Worm (Caenorhabditis elegans) whole organism, midembryonic: Measurements from ENCODE around the gene lgc-13.
A peak's percentile ranks its signal among the peaks of the same experiment; 100 is the strongest.

Experiments
- T22C8.4 ChIP-seq: fragments of 200-800 bp; sonication (Bioruptor generic); IDR thresholded peaks from 2 replicates; pipeline ENCODE4 v1.3.6; 2022; ENCODE audit warnings: missing genetic modification characterization, missing compliant biosample characterization
- cog-1 ChIP-seq: sonication (generic microtip); optimal IDR thresholded peaks from 2 replicates; lab custom pipeline; 2016; ENCODE audit warnings: missing genetic modification characterization, missing compliant biosample characterization
- flt-1 ChIP-seq: fragments of 200-800 bp; sonication (Bioruptor generic); IDR thresholded peaks from 2 replicates; pipeline ENCODE4 v1.3.6; 2022; ENCODE audit warnings: missing genetic modification characterization, missing compliant biosample characterization
- klf-2 ChIP-seq: fragments of 200-800 bp; sonication (Bioruptor generic); conservative IDR thresholded peaks from 2 replicates; pipeline ENCODE4 v1.3.6; 2022; ENCODE audit warnings: missing genetic modification reagents, missing genetic modification characterization, missing compliant biosample characterization
- med-1 ChIP-seq: sonication (generic microtip); optimal IDR thresholded peaks from 2 replicates; lab custom pipeline; 2017; ENCODE audit warnings: missing genetic modification characterization, mild to moderate bottlenecking, missing compliant biosample characterization, antibody characterized with exemption, missing genetic modification reagents; ENCODE audit not compliant: insufficient read depth
- ref-1 ChIP-seq: fragments of 200-800 bp; sonication (Bioruptor generic); conservative IDR thresholded peaks from 2 replicates; pipeline ENCODE4 v1.3.6; 2022; ENCODE audit warnings: missing genetic modification reagents, missing genetic modification characterization, missing compliant biosample characterization
- tab-1 ChIP-seq: fragments of 200-800 bp; sonication (Bioruptor generic); IDR thresholded peaks from 2 replicates; pipeline ENCODE4 v1.3.6; 2022; ENCODE audit warnings: missing genetic modification characterization, missing compliant biosample characterization
- ztf-23 ChIP-seq: fragments of 200-800 bp; sonication (Bioruptor generic); IDR thresholded peaks from 2 replicates; pipeline ENCODE4 v1.3.6; 2022; ENCODE audit warnings: missing genetic modification reagents, missing genetic modification characterization, missing compliant biosample characterization
- ztf-29 ChIP-seq: fragments of 200-800 bp; sonication (Bioruptor generic); IDR thresholded peaks from 2 replicates; pipeline ENCODE4 v1.3.6; 2022; ENCODE audit warnings: missing genetic modification reagents, missing genetic modification characterization, missing compliant biosample characterization

Gene lgc-13

ce11 chrX:12108517-12109216 lies at the start of gene lgc-13, which contains the start of gene W03G11.2:
Gene lgc-13, plus strand, starts transcription at chrX:12109166.
Gene W03G11.2, minus strand, starts transcription at chrX:12108617.
- TF ChIP-seq flt-1 (GFP tag; lab: Robert Waterston, UW) (no peak), ref-1 (GFP tag; lab: Robert Waterston, UW) (no peak), ztf-23 (GFP tag; lab: Robert Waterston, UW) (no peak), med-1 (no peak), tab-1 (GFP tag; lab: Robert Waterston, UW) (no peak), klf-2 (no peak), ztf-29 (GFP tag; lab: Robert Waterston, UW) (no peak), cog-1 (tag; lab: Kevin White, UChicago) (no peak), T22C8.4 (GFP tag; lab: Robert Waterston, UW) (no peak)

ce11 chrX:12064908-12065307 lies 44.1 kb upstream of the lgc-13 start, which contains the start of gene lgc-23:
Gene lgc-23, plus strand, starts transcription at chrX:12065208.
- TF ChIP-seq flt-1 (GFP tag; lab: Robert Waterston, UW) (no peak), klf-2 (no peak), tab-1 (GFP tag; lab: Robert Waterston, UW) (no peak), ref-1 (GFP tag; lab: Robert Waterston, UW) (no peak), T22C8.4 (GFP tag; lab: Robert Waterston, UW) (no peak), ztf-29 (GFP tag; lab: Robert Waterston, UW) (no peak), cog-1 (tag; lab: Kevin White, UChicago) (no peak), ztf-23 (GFP tag; lab: Robert Waterston, UW) (no peak), med-1 (no peak)

- TF ChIP-seq flt-1 (GFP tag; lab: Robert Waterston, UW) (no peak), ref-1 (GFP tag; lab: Robert Waterston, UW) (no peak), ztf-23 (GFP tag; lab: Robert Waterston, UW) (no peak), klf-2 (no peak), tab-1 (GFP tag; lab: Robert Waterston, UW) (no peak), med-1 (no peak), T22C8.4 (GFP tag; lab: Robert Waterston, UW) (no peak), cog-1 (tag; lab: Kevin White, UChicago) (no peak)
Observed at ce11 chrX:12068250-12068649, 40.7 kb upstream of the lgc-13 start, which contains the start of gene lgc-24. Gene lgc-24, plus strand, starts transcription at chrX:12068550.

DNA sequence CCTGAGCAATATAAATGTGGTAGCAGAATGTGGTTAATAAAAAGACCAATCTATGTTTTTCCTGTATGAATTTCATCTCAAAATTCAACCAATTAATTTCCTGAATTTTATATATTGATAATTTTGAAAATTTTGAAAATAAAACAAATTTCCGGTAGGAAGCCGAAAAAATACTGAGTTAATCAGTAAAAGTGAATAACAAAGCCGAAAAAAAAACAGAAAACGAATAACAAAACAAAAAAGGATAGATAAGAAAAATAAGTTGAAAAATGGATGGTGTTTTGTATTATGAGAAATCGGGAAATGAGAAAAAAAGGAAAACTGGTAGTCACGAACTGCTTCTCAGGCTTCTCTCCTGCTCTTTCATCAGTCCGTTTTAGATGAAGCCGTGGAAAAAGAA lies 35.2 kb upstream of the lgc-13 start, which contains the start of gene tmem-145:
TSS of gene tmem-145 (minus strand) at position 101 of the 400 bp plus-strand sequence.
- TF ChIP-seq tab-1 (GFP tag; lab: Robert Waterston, UW) (no peak), flt-1 (GFP tag; lab: Robert Waterston, UW) (no peak), ref-1 (GFP tag; lab: Robert Waterston, UW) (no peak), ztf-29 (GFP tag; lab: Robert Waterston, UW) (no peak), med-1 (no peak), ztf-23 (GFP tag; lab: Robert Waterston, UW) (no peak)

DNA sequence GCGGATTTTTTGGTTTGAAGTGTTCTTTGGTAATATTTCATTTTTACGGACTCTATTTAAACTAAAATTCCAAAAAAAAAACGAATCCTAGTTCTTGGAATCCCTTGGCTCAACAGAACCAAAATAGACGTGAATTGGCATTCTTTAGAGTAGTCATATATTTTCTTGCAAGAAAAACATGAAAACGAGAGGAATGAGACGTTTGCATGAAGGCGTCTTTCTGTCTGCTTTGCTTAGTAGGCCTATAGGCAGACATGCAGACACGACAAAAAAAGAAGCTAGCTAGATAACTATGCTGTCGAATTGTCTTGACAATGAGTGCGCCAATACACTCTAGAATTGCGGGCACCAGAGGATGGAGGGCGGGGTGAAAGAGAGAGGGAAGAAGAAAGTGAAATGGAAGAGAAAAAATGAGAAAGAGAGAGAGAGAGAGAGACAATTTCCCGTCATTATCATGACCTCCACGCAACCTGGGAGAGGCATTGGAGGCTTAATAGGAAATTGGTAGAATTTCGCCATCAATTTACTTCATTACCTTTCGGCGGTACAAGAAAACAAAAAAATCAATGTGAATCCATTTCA lies 28.3 kb upstream of the lgc-13 start:
- TF ChIP-seq cog-1 (tag; lab: Kevin White, UChicago) (no peak), ref-1 (GFP tag; lab: Robert Waterston, UW) (no peak), flt-1 (GFP tag; lab: Robert Waterston, UW) (peak; percentile 53; the same call in 1 of the 2 replicates), med-1 (no peak), T22C8.4 (GFP tag; lab: Robert Waterston, UW) (no peak), tab-1 (GFP tag; lab: Robert Waterston, UW) (no peak), ztf-23 (GFP tag; lab: Robert Waterston, UW) (no peak)

ce11 chrX:12081250-12081649 lies 27.7 kb upstream of the lgc-13 start:
- TF ChIP-seq flt-1 (GFP tag; lab: Robert Waterston, UW): no peak
- no peak for TF ChIP-seq cog-1 (tag; lab: Kevin White, UChicago)
- TF ChIP-seq ztf-29 (GFP tag; lab: Robert Waterston, UW): no peak
- TF ChIP-seq ztf-23 (GFP tag; lab: Robert Waterston, UW): no peak
- no peak for TF ChIP-seq klf-2
- no peak for TF ChIP-seq T22C8.4 (GFP tag; lab: Robert Waterston, UW)
- TF ChIP-seq tab-1 (GFP tag; lab: Robert Waterston, UW): no peak
- no peak for TF ChIP-seq med-1
- TF ChIP-seq ref-1 (GFP tag; lab: Robert Waterston, UW): no peak

- TF ChIP-seq med-1 (no peak), klf-2 (no peak), tab-1 (GFP tag; lab: Robert Waterston, UW) (no peak), ztf-29 (GFP tag; lab: Robert Waterston, UW) (no peak), ztf-23 (GFP tag; lab: Robert Waterston, UW) (no peak), ref-1 (GFP tag; lab: Robert Waterston, UW) (no peak), T22C8.4 (GFP tag; lab: Robert Waterston, UW) (no peak), cog-1 (tag; lab: Kevin White, UChicago) (no peak), flt-1 (GFP tag; lab: Robert Waterston, UW) (no peak)
Observed at ce11 chrX:12082813-12083212, 26.2 kb upstream of the lgc-13 start.

- TF ChIP-seq ref-1 (GFP tag; lab: Robert Waterston, UW) (no peak), med-1 (no peak), klf-2 (no peak), ztf-23 (GFP tag; lab: Robert Waterston, UW) (no peak), T22C8.4 (GFP tag; lab: Robert Waterston, UW) (no peak), tab-1 (GFP tag; lab: Robert Waterston, UW) (no peak), cog-1 (tag; lab: Kevin White, UChicago) (no peak), ztf-29 (GFP tag; lab: Robert Waterston, UW) (no peak), flt-1 (GFP tag; lab: Robert Waterston, UW) (no peak)
Observed at ce11 chrX:12086297-12086696, 22.7 kb upstream of the lgc-13 start.

DNA sequence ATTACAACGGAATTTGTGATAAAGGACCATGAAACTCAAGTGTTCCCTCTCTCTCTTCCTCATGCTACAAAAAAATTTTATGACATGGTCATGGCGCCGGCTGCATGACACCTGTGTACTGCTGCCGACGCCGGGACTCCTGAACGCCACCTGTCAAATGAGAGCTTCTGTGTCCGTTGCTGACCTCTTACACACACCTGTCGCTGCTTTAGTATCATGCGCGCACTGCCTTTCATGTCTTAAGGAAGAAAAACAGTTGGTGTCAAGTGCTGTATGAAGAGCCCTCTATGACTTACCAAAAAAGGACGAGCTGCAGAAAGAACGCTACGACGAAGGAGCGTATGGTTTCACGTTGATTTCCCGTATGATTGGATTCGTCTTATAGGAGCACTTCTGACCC lies 16.3 kb upstream of the lgc-13 start:
- TF ChIP-seq ref-1 (GFP tag; lab: Robert Waterston, UW) (no peak), ztf-29 (GFP tag; lab: Robert Waterston, UW) (no peak)
